Worm (Caenorhabditis elegans) whole organism, mixed stage, embryonic: ENCODE measurements around the gene fbxb-77.

Source experiments
- bed-3 ChIP-seq: fragments of 200-800 bp; sonication (Bioruptor generic); optimal IDR thresholded peaks from 3 replicates; lab custom pipeline; 2018; ENCODE audit warnings: mild to moderate bottlenecking, missing genetic modification characterization, moderate library complexity, missing compliant biosample characterization
- ceh-43 ChIP-seq: fragments of 200-800 bp; sonication (Bioruptor generic); optimal IDR thresholded peaks from 2 replicates; lab custom pipeline; 2018; ENCODE audit warnings: mild to moderate bottlenecking, missing genetic modification characterization, moderate library complexity, missing compliant biosample characterization
- elt-1 ChIP-seq: sonication (generic microtip); optimal IDR thresholded peaks from 2 replicates; lab custom pipeline; 2017; ENCODE audit warnings: missing genetic modification characterization, mild to moderate bottlenecking, missing compliant biosample characterization, antibody characterized with exemption, moderate library complexity, borderline replicate concordance; ENCODE audit not compliant: insufficient read depth
- flh-1 ChIP-seq: fragments of 200-800 bp; sonication (Bioruptor generic); optimal IDR thresholded peaks from 2 replicates; lab custom pipeline; 2018; ENCODE audit warnings: mild to moderate bottlenecking, missing genetic modification characterization, moderate library complexity, missing compliant biosample characterization
- lin-13 ChIP-seq: fragments of 150-350 bp; optimal IDR thresholded peaks from 2 replicates; lab custom pipeline; 2014; ENCODE audit warnings: missing biosample characterization, missing genetic modification characterization
- mep-1 ChIP-seq: fragments of 150-350 bp; optimal IDR thresholded peaks from 2 replicates; lab custom pipeline; 2017; ENCODE audit warnings: missing biosample characterization, missing genetic modification reagents, missing genetic modification characterization, inconsistent platforms
- nhr-28 ChIP-seq: fragments of 150-350 bp; optimal IDR thresholded peaks from 2 replicates; lab custom pipeline; 2014; ENCODE audit warnings: missing biosample characterization, missing genetic modification characterization
- nhr-76 ChIP-seq: sonication (generic microtip); optimal IDR thresholded peaks from 2 replicates; lab custom pipeline; 2017; ENCODE audit warnings: missing biosample characterization, missing genetic modification characterization
- pha-4 ChIP-seq: fragments of 150-350 bp; optimal IDR thresholded peaks from 2 replicates; lab custom pipeline; 2018; ENCODE audit warnings: missing biosample characterization, missing genetic modification reagents, missing genetic modification characterization
- snpc-4 ChIP-seq: fragments of 150-350 bp; optimal IDR thresholded peaks from 2 replicates; lab custom pipeline; 2014; ENCODE audit warnings: missing biosample characterization, missing genetic modification characterization
- unc-62 ChIP-seq: fragments of 150-350 bp; optimal IDR thresholded peaks from 2 replicates; lab custom pipeline; 2014; ENCODE audit warnings: missing biosample characterization, missing genetic modification reagents, missing genetic modification characterization
- zip-8 ChIP-seq: fragments of 150-350 bp; optimal IDR thresholded peaks from 2 replicates; lab custom pipeline; 2014; ENCODE audit warnings: missing biosample characterization, missing genetic modification characterization
- ztf-11 ChIP-seq: fragments of 150-350 bp; optimal IDR thresholded peaks from 2 replicates; lab custom pipeline; 2014; ENCODE audit warnings: missing biosample characterization, missing genetic modification characterization

ce11 chrIV:4751814-4752213 is 4.1 kb downstream of the fbxb-77 start, which contains the start of gene Y17G9B.4:
- TF ChIP-seq snpc-4 (tag; lab: Kevin White, UChicago) (no peak), flh-1 (GFP tag; lab: Kevin White, UChicago) (no peak), lin-13 (tag; lab: Kevin White, UChicago) (no peak), ceh-43 (GFP tag; lab: Kevin White, UChicago) (no peak), pha-4 (tag; lab: Kevin White, UChicago) (no peak), ztf-11 (tag; lab: Kevin White, UChicago) (no peak), nhr-28 (tag; lab: Kevin White, UChicago) (no peak), mep-1 (tag; lab: Kevin White, UChicago) (no peak), bed-3 (no peak), zip-8 (tag; lab: Kevin White, UChicago) (no peak), unc-62 (GFP tag; lab: Kevin White, UChicago) (no peak), elt-1 (tag; lab: Kevin White, UChicago) (no peak), nhr-76 (tag; lab: Kevin White, UChicago) (no peak)
